Fruit fly (Drosophila melanogaster) whole organism, embryonic: ENCODE results near the gene frtz.

ENCODE experiments used
- Adf1 ChIP-seq: fragments of 200-800 bp; sonication (Bioruptor generic); IDR thresholded peaks from 2 replicates; pipeline ENCODE4 v1.3.6; 2022; ENCODE audit warnings: missing biosample characterization, missing genetic modification characterization
- CG10267 ChIP-seq: fragments of 200-800 bp; sonication (Bioruptor generic); optimal IDR thresholded peaks from 2 replicates; lab custom pipeline; 2018; ENCODE audit warnings: missing biosample characterization, mild to moderate bottlenecking, missing genetic modification characterization, moderate library complexity
- CG10462 ChIP-seq: fragments of 200-800 bp; sonication (Bioruptor generic); optimal IDR thresholded peaks from 2 replicates; lab custom pipeline; 2016; ENCODE audit warnings: missing biosample characterization, missing genetic modification characterization
- CG10979 ChIP-seq: fragments of 200-800 bp; sonication (Bioruptor generic); optimal IDR thresholded peaks from 2 replicates; lab custom pipeline; 2018; ENCODE audit warnings: missing biosample characterization, mild to moderate bottlenecking, missing genetic modification characterization, moderate library complexity
- CG11093 ChIP-seq: fragments of 200-800 bp; sonication (Bioruptor generic); IDR thresholded peaks from 3 replicates; pipeline ENCODE4 v1.3.6; 2022; ENCODE audit warnings: missing biosample characterization, missing genetic modification characterization
- CG13296 ChIP-seq: fragments of 200-800 bp; sonication (Bioruptor generic); optimal IDR thresholded peaks from 3 replicates; lab custom pipeline; 2018; ENCODE audit warnings: missing biosample characterization, mild to moderate bottlenecking, missing genetic modification characterization
- CG13624 ChIP-seq: fragments of 200-800 bp; sonication (Bioruptor generic); optimal IDR thresholded peaks from 2 replicates; lab custom pipeline; 2016; ENCODE audit warnings: missing biosample characterization, missing genetic modification characterization
- CG14860 ChIP-seq: fragments of 200-800 bp; sonication (Bioruptor generic); IDR thresholded peaks from 3 replicates; pipeline ENCODE4 v1.3.6; 2022; ENCODE audit warnings: missing biosample characterization, missing genetic modification characterization; ENCODE audit not compliant: partially characterized antibody
- CG15269 ChIP-seq: fragments of 200-800 bp; sonication (Bioruptor generic); optimal IDR thresholded peaks from 2 replicates; lab custom pipeline; 2018; ENCODE audit warnings: missing biosample characterization, mild to moderate bottlenecking, missing genetic modification characterization, moderate library complexity
- CG15514 ChIP-seq: fragments of 200-800 bp; sonication (Bioruptor generic); optimal IDR thresholded peaks from 3 replicates; lab custom pipeline; 2017; ENCODE audit warnings: missing biosample characterization, missing genetic modification characterization, mild to moderate bottlenecking, moderate library complexity, missing genetic modification reagents
- CG1647 ChIP-seq: fragments of 200-800 bp; sonication (Bioruptor generic); optimal IDR thresholded peaks from 3 replicates; lab custom pipeline; 2016; ENCODE audit warnings: missing biosample characterization, missing genetic modification characterization
- CG1832 ChIP-seq: fragments of 200-800 bp; sonication (Bioruptor generic); optimal IDR thresholded peaks from 2 replicates; lab custom pipeline; 2017; ENCODE audit warnings: missing biosample characterization, mild to moderate bottlenecking, missing genetic modification characterization, inconsistent platforms
- CG32532 ChIP-seq: fragments of 200-800 bp; sonication (Bioruptor generic); IDR thresholded peaks from 2 replicates; pipeline ENCODE4 v1.3.6; 2022; ENCODE audit warnings: missing biosample characterization, missing genetic modification characterization
- CG32767 ChIP-seq: fragments of 200-800 bp; sonication (Bioruptor generic); IDR thresholded peaks from 2 replicates; pipeline ENCODE4 v1.3.6; 2022; ENCODE audit warnings: missing biosample characterization, missing genetic modification characterization
- CG3407 ChIP-seq: fragments of 200-800 bp; sonication (Bioruptor generic); optimal IDR thresholded peaks from 2 replicates; lab custom pipeline; 2018; ENCODE audit warnings: missing biosample characterization, mild to moderate bottlenecking, missing genetic modification characterization
- CG4328 ChIP-seq: fragments of 200-800 bp; sonication (Bioruptor generic); optimal IDR thresholded peaks from 3 replicates; lab custom pipeline; 2017; ENCODE audit warnings: missing biosample characterization, missing genetic modification reagents, missing genetic modification characterization
- CG4730 ChIP-seq: fragments of 200-800 bp; sonication (Bioruptor generic); IDR thresholded peaks from 2 replicates; pipeline ENCODE4 v1.3.6; 2022; ENCODE audit warnings: missing biosample characterization, missing genetic modification characterization
- CG6854 ChIP-seq: fragments of 200-800 bp; sonication (Bioruptor generic); optimal IDR thresholded peaks from 3 replicates; lab custom pipeline; 2017; ENCODE audit warnings: missing biosample characterization, mild to moderate bottlenecking, missing genetic modification characterization
- CG7556 ChIP-seq: fragments of 200-800 bp; sonication (Bioruptor generic); optimal IDR thresholded peaks from 2 replicates; lab custom pipeline; 2017; ENCODE audit warnings: missing biosample characterization, mild to moderate bottlenecking, missing genetic modification characterization
- CG7987 ChIP-seq: fragments of 200-800 bp; sonication (Bioruptor generic); optimal IDR thresholded peaks from 2 replicates; lab custom pipeline; 2018; ENCODE audit warnings: missing biosample characterization, mild to moderate bottlenecking, missing genetic modification characterization, moderate library complexity
- D19B ChIP-seq: fragments of 200-800 bp; sonication (Bioruptor generic); optimal IDR thresholded peaks from 2 replicates; lab custom pipeline; 2017; ENCODE audit warnings: missing biosample characterization, mild to moderate bottlenecking, missing genetic modification characterization
- ERR ChIP-seq: fragments of 200-800 bp; sonication (Bioruptor generic); optimal IDR thresholded peaks from 2 replicates; lab custom pipeline; 2016; ENCODE audit warnings: missing biosample characterization, missing genetic modification characterization
- Eip74EF ChIP-seq, 2 experiments: fragments of 200-800 bp in 1 of 2; fragments of >200 bp in 1 of 2; sonication (Bioruptor generic) in 1 of 2; optimal IDR thresholded peaks; 2 replicates each; lab custom pipeline; 2017 to 2019; ENCODE audit warnings: missing biosample characterization in 2 of 2, missing genetic modification characterization in 2 of 2, mild to moderate bottlenecking in 1 of 2, moderate library complexity in 1 of 2
- Elba2 ChIP-seq: fragments of 200-800 bp; sonication (Bioruptor generic); optimal IDR thresholded peaks from 3 replicates; lab custom pipeline; 2016; ENCODE audit warnings: missing biosample characterization, missing genetic modification characterization
- Ets65A ChIP-seq: fragments of 200-800 bp; sonication (Bioruptor generic); peaks from one replicate; lab custom pipeline; 2016; ENCODE audit warnings: missing biosample characterization, missing genetic modification characterization
- Ets97D ChIP-seq: fragments of 200-800 bp; sonication (Bioruptor generic); optimal IDR thresholded peaks from 3 replicates; lab custom pipeline; 2016; ENCODE audit warnings: missing biosample characterization, missing genetic modification characterization
- NFAT ChIP-seq: fragments of 200-800 bp; sonication (Bioruptor generic); IDR thresholded peaks from 2 replicates; pipeline ENCODE4 v1.3.6; 2022; ENCODE audit warnings: missing biosample characterization, missing genetic modification characterization
- NK7.1 ChIP-seq: fragments of 200-800 bp; sonication (Bioruptor generic); optimal IDR thresholded peaks from 3 replicates; lab custom pipeline; 2016; ENCODE audit warnings: missing biosample characterization, missing genetic modification characterization
- Oaz ChIP-seq: fragments of 200-800 bp; sonication (Bioruptor generic); IDR thresholded peaks from 2 replicates; pipeline ENCODE4 v1.3.6; 2022; ENCODE audit warnings: missing biosample characterization, missing genetic modification characterization
- Pdp1 ChIP-seq, 2 experiments: fragments of 200-800 bp; sonication (Bioruptor generic); optimal IDR thresholded peaks; 3 replicates each; lab custom pipeline; 2016; ENCODE audit warnings: missing biosample characterization in 2 of 2, missing genetic modification characterization in 2 of 2, mild to moderate bottlenecking in 1 of 2, moderate library complexity in 1 of 2
- Sox100B ChIP-seq: fragments of 200-800 bp; sonication (Bioruptor generic); optimal IDR thresholded peaks from 3 replicates; lab custom pipeline; 2018; ENCODE audit warnings: missing biosample characterization, mild to moderate bottlenecking, missing genetic modification characterization
- Sry-β ChIP-seq: fragments of 200-800 bp; sonication (Bioruptor generic); optimal IDR thresholded peaks from 2 replicates; lab custom pipeline; 2018; ENCODE audit warnings: missing biosample characterization, mild to moderate bottlenecking, missing genetic modification characterization, moderate library complexity
- Xbp1 ChIP-seq: fragments of 200-800 bp; sonication (Bioruptor generic); optimal IDR thresholded peaks from 3 replicates; lab custom pipeline; 2016; ENCODE audit warnings: missing biosample characterization, mild to moderate bottlenecking, missing genetic modification characterization
- ab ChIP-seq: fragments of 200-800 bp; sonication (Bioruptor generic); optimal IDR thresholded peaks from 2 replicates; lab custom pipeline; 2016; ENCODE audit warnings: missing biosample characterization, missing genetic modification characterization
- chinmo ChIP-seq: fragments of 200-800 bp; sonication (Bioruptor generic); IDR thresholded peaks from 4 replicates; pipeline ENCODE4 v1.3.6; 2022; ENCODE audit warnings: missing biosample characterization, missing genetic modification characterization; ENCODE audit not compliant: partially characterized antibody
- fd96Cb ChIP-seq: fragments of 200-800 bp; sonication (Bioruptor generic); optimal IDR thresholded peaks from 2 replicates; lab custom pipeline; 2018; ENCODE audit warnings: missing biosample characterization, mild to moderate bottlenecking, missing genetic modification characterization, moderate library complexity
- ftz-f1 ChIP-seq: fragments of 200-800 bp; sonication (Bioruptor generic); optimal IDR thresholded peaks from 2 replicates; lab custom pipeline; 2016; ENCODE audit warnings: missing biosample characterization, missing genetic modification characterization
- fu2 ChIP-seq: fragments of 200-800 bp; sonication (Bioruptor generic); optimal IDR thresholded peaks from 2 replicates; lab custom pipeline; 2016; ENCODE audit warnings: missing biosample characterization, missing genetic modification characterization
- gcm2 ChIP-seq: fragments of 200-800 bp; sonication (Bioruptor generic); optimal IDR thresholded peaks from 2 replicates; lab custom pipeline; 2016; ENCODE audit warnings: missing biosample characterization, missing genetic modification characterization
- hbn ChIP-seq: fragments of 200-800 bp; sonication (Bioruptor generic); IDR thresholded peaks from 2 replicates; pipeline ENCODE4 v1.3.6; 2022; ENCODE audit warnings: missing biosample characterization, missing genetic modification characterization; ENCODE audit not compliant: partially characterized antibody
- kay ChIP-seq: fragments of 200-800 bp; sonication (Bioruptor generic); optimal IDR thresholded peaks from 2 replicates; lab custom pipeline; 2016; ENCODE audit warnings: missing biosample characterization, missing genetic modification characterization
- knrl ChIP-seq: fragments of 200-800 bp; sonication (Bioruptor generic); IDR thresholded peaks from 3 replicates; pipeline ENCODE4 v1.3.6; 2022; ENCODE audit warnings: missing biosample characterization, missing genetic modification characterization; ENCODE audit not compliant: partially characterized antibody
- lbe ChIP-seq: fragments of 200-800 bp; sonication (Bioruptor generic); optimal IDR thresholded peaks from 2 replicates; lab custom pipeline; 2016; ENCODE audit warnings: missing biosample characterization, mild to moderate bottlenecking, missing genetic modification characterization
- lola ChIP-seq, 3 experiments: fragments of >200 bp in 2 of 3; fragments of 200-800 bp in 1 of 3; sonication (Bioruptor generic) in 1 of 3; optimal IDR thresholded peaks; 2 replicates each; lab custom pipeline; 2017 to 2019; ENCODE audit warnings: missing biosample characterization in 3 of 3, missing genetic modification characterization in 3 of 3, mild to moderate bottlenecking in 1 of 3, moderate library complexity in 1 of 3
- peb ChIP-seq: fragments of 200-800 bp; sonication (Bioruptor generic); IDR thresholded peaks from 2 replicates; pipeline ENCODE4 v1.3.6; 2022; ENCODE audit warnings: missing biosample characterization, missing genetic modification characterization
- sug ChIP-seq: fragments of 200-800 bp; optimal IDR thresholded peaks from 2 replicates; lab custom pipeline; 2019; ENCODE audit warnings: missing biosample characterization, mild to moderate bottlenecking, missing genetic modification characterization, moderate library complexity
- vvl ChIP-seq: fragments of 200-800 bp; sonication (Bioruptor generic); IDR thresholded peaks from 2 replicates; pipeline ENCODE4 v1.3.6; 2022; ENCODE audit warnings: missing biosample characterization, missing genetic modification characterization

The frtz gene

dm6 chr2L:1704746-1705145 is 10.9 kb downstream of the frtz start, which contains the start of gene cpb (continued):
- TF ChIP-seq Xbp1 (GFP tag; lab: Kevin White, UChicago) (no peak), hbn (GFP tag; lab: Robert Waterston, UW) (peak; percentile 86), CG4730 (GFP tag; lab: Robert Waterston, UW) (no peak), CG7556 (GFP tag; lab: Kevin White, UChicago) (no peak), CG13296 (GFP tag; lab: Kevin White, UChicago) (peak; percentile 7), Ets97D (GFP tag; lab: Kevin White, UChicago) (peak; percentile 6), Elba2 (GFP tag; lab: Kevin White, UChicago) (no peak), sug (tag; lab: Kevin White, UChicago) (peak; percentile 5), CG1647 (no peak), CG11093 (GFP tag; lab: Robert Waterston, UW) (no peak), CG10267 (tag; lab: Kevin White, UChicago) (peak; percentile 26), kay (GFP tag; lab: Kevin White, UChicago) (peak; percentile 73), CG14860 (GFP tag; lab: Robert Waterston, UW) (peak; percentile 86), fu2 (GFP tag; lab: Kevin White, UChicago) (no peak), chinmo (GFP tag; lab: Robert Waterston, UW) (peak; percentile 96; the same call in 3 of the 4 replicates), vvl (peak; percentile 53; the same call in 1 of the 2 replicates)
- TF ChIP-seq, all 482 proteins: peak for 62

- TF ChIP-seq knrl (GFP tag; lab: Robert Waterston, UW) = no peak
- TF ChIP-seq NK7.1 (GFP tag; lab: Kevin White, UChicago) = no peak
- peak; percentile 74 for TF ChIP-seq Ets65A (GFP tag; lab: Kevin White, UChicago)
- TF ChIP-seq CG1647 = no peak
- TF ChIP-seq chinmo (GFP tag; lab: Robert Waterston, UW) = peak; percentile 93
- no peak for TF ChIP-seq Eip74EF (GFP tag; optimal IDR thresholded peaks at IDR 0.05; lab: Kevin White, UChicago)
Measured at dm6 chr2L:1696269-1696668, 19.4 kb downstream of the frtz start.

DNA sequence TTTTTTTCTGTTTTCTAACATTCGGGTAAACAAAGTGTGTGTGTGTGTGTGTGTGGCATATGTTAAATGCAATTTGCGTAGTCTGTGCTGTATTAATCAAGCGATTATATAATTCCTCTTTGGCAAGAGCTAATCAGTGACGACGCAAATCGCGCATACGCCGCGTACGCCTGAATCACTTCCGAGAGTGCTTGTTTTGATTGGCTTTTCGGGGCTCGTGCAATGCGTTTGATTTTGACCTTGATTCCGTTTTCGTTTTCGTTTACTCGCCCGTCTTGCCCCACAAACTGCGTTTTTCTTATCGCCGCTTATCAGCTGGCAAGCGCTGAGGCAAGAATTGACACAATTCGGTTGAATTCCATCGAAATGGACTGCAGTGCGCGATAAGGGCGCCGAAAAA is 22.8 kb downstream of the frtz start:
- TF ChIP-seq CG7987 (GFP tag; lab: Kevin White, UChicago) = no peak
- no peak for TF ChIP-seq Oaz (GFP tag; lab: Robert Waterston, UW)
- no peak for TF ChIP-seq CG1832 (GFP tag; lab: Kevin White, UChicago)
- no peak for TF ChIP-seq CG15514
- peak in 1 of 2 experiments; percentile 97 for TF ChIP-seq Pdp1 (GFP tag; optimal IDR thresholded peaks at IDR 0.05; lab: Kevin White, UChicago)
- no peak for TF ChIP-seq gcm2
- no peak for TF ChIP-seq Sox100B (GFP tag; lab: Kevin White, UChicago)
- no peak for TF ChIP-seq CG6854 (GFP tag; lab: Kevin White, UChicago)
- no peak for TF ChIP-seq lbe (GFP tag; lab: Kevin White, UChicago)
- TF ChIP-seq CG32532 (GFP tag; lab: Robert Waterston, UW) = no peak
- TF ChIP-seq lola (GFP tag; optimal IDR thresholded peaks at IDR 0.05; lab: Kevin White, UChicago) = no peak
- no peak for TF ChIP-seq CG10462 (GFP tag; lab: Kevin White, UChicago)
- TF ChIP-seq CG32767 (GFP tag; lab: Robert Waterston, UW) = no peak
- no peak for TF ChIP-seq D19B (GFP tag; lab: Kevin White, UChicago)
- TF ChIP-seq ab = no peak
- no peak for TF ChIP-seq CG10979 (tag; lab: Kevin White, UChicago)
- no peak for TF ChIP-seq CG4328
- TF ChIP-seq Adf1 = no peak
- peak; percentile 35 for TF ChIP-seq CG13624 (GFP tag; lab: Kevin White, UChicago)
- TF ChIP-seq CG3407 (GFP tag; lab: Kevin White, UChicago) = no peak
- no peak for TF ChIP-seq peb
- no peak for TF ChIP-seq CG15269 (tag; lab: Kevin White, UChicago)
- TF ChIP-seq ftz-f1 = peak; percentile 31
- TF ChIP-seq NFAT = no peak
- no peak for TF ChIP-seq ERR (GFP tag; lab: Kevin White, UChicago)
- no peak for TF ChIP-seq fd96Cb (tag; lab: Kevin White, UChicago)
- no peak for TF ChIP-seq Sry-β (GFP tag; lab: Kevin White, UChicago)
